Worm (Caenorhabditis elegans): ENCODE data around the gene cnp-3.
"Not testable (repeated sequence)": the region's sequence is repeated elsewhere in the genome, so short reads cannot be mapped to it uniquely, and the experiment has no call there.

Gene cnp-3

DNA sequence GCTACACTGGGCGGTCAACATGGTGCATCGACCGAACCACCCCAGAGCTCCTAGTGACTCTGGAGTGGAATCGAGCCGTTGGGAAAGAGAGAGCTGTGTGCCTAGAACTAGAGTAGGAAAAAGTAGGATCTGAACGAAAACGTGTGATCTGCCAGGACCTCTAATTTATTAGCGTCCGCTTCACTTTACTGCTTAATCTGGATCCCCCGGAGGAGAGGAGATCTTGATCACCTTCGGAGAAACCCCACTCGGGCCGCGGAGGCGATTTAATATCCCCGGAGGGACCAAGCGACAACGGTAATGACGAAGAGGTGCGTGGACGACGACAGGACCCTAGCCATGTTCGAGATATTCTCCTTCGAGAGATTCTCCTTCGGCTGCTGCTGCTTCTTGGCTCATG lies 20.6 kb downstream of the cnp-3 start, which contains the start of gene K09E3.2:
Gene K09E3.2, plus strand, starts transcription at position 301 of the 400 bp plus-strand sequence.
- TF ChIP-seq hmg-11, eor-1, lin-15B (tag; optimal IDR thresholded peaks at IDR 0.05): not testable (repeated sequence)

DNA sequence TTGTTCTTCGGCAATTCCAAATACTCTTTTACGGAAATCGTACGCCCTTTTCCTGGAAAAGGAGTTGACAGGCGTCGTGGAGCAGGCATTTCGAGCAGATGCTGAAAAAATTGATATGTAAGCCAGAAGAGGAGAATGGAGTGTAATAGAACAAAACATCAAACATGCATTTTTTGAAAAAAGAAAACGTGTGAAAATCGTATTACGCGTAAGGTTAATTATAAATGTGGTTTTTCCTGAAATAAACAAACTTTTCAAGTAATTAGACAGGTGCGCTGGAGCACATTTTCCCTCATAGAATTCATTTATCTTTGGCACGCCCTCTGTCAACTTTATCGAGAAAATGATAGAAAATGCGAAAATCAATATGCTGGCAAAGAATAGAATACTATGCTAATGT lies 22.8 kb downstream of the cnp-3 start, which contains the start of gene lido-6:
Gene lido-6, minus strand, starts transcription at position 101 of the 400 bp plus-strand sequence.
- TF ChIP-seq daf-12 (tag; optimal IDR thresholded peaks at IDR 0.05) (no peak), R02D3.7 (tag; optimal IDR thresholded peaks at IDR 0.05) (no peak), nhr-25 (tag; optimal IDR thresholded peaks at IDR 0.05) (no peak), unc-62 (GFP tag; optimal IDR thresholded peaks at IDR 0.05) (no peak), ceh-28 (tag; optimal IDR thresholded peaks at IDR 0.05) (no peak), ceh-9 (tag; optimal IDR thresholded peaks at IDR 0.05) (no peak), ZK546.5 (tag; optimal IDR thresholded peaks at IDR 0.05) (no peak), pha-4 (tag; optimal IDR thresholded peaks at IDR 0.05) (no peak), ama-1 (optimal IDR thresholded peaks at IDR 0.05) (no peak)

DNA sequence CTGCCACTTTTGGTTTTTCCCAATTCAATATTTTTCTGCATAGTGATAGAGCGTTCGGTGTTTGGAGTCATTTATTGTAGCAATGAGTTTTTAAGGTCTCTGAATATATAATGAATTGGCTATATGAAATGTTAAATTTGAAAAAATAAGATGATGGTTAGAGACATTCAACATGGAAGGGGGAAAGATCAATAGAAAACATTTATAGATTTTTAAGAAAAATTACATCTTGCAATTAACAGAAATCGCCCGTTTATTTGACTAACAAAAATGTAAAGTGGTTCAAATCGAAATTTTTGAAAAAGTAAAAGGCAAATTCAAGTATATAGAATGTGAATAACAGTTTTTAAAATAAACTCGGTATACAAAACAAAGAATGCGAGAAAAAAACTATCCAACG lies 27.4 kb downstream of the cnp-3 start, which contains the start of gene lido-5:
Gene lido-5, minus strand, starts transcription at position 101 of the 400 bp plus-strand sequence.
- TF ChIP-seq snpc-4 (tag; optimal IDR thresholded peaks at IDR 0.05) (no peak), nhr-67 (tag; optimal IDR thresholded peaks at IDR 0.05) (no peak), R02D3.7 (tag; optimal IDR thresholded peaks at IDR 0.05) (no peak), elt-2 (tag; optimal IDR thresholded peaks at IDR 0.05) (no peak), skn-1 (tag; optimal IDR thresholded peaks at IDR 0.05) (no peak)

DNA sequence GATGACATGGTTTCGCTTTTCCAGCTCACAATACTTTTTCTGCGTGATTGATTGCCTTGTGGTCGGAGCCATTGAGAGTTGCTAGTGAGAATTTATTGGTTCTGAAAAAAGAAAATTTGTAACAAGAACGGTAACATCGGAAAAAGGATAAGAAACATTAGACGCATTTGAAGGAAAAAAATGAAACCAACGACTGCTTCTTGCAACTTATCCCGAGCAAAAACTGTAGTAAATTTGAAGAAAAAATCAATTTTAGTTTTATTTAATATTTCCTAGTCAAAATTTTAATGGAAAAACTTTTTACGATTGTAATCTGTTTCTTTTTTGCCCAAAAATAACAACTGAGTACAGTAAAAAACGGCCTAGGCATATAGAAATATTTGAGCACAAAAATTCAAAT lies 30.2 kb downstream of the cnp-3 start, which contains the start of gene lido-4:
Gene lido-4, minus strand, starts transcription at position 101 of the 400 bp plus-strand sequence.
- no peak for TF ChIP-seq snpc-4 (tag; optimal IDR thresholded peaks at IDR 0.05)

DNA sequence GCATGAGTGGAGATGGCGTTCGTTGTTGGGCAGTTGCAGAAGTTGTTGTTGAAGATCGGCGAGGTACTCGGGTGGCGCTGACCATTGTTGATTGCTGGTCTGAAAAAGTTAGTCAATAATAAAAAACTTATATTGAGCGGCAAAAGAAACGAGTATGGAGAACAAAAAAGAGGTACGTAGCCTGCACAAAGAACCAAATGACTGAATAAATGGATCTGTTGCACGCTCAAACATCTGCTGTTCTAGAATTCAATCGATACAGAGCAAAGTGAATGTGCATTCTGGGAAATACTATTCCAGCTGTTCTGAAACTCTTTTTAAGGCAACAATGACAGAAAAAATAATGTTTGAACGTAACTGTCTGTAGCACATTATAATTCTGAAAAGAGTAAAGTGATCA lies 37.3 kb downstream of the cnp-3 start, which contains the start of gene lido-2:
Gene lido-2, minus strand, starts transcription at position 101 of the 400 bp plus-strand sequence.
- TF ChIP-seq ceh-9 (tag; optimal IDR thresholded peaks at IDR 0.05) (no peak), nhr-23 (tag; optimal IDR thresholded peaks at IDR 0.05) (no peak), nhr-12 (tag; optimal IDR thresholded peaks at IDR 0.05) (no peak)

DNA sequence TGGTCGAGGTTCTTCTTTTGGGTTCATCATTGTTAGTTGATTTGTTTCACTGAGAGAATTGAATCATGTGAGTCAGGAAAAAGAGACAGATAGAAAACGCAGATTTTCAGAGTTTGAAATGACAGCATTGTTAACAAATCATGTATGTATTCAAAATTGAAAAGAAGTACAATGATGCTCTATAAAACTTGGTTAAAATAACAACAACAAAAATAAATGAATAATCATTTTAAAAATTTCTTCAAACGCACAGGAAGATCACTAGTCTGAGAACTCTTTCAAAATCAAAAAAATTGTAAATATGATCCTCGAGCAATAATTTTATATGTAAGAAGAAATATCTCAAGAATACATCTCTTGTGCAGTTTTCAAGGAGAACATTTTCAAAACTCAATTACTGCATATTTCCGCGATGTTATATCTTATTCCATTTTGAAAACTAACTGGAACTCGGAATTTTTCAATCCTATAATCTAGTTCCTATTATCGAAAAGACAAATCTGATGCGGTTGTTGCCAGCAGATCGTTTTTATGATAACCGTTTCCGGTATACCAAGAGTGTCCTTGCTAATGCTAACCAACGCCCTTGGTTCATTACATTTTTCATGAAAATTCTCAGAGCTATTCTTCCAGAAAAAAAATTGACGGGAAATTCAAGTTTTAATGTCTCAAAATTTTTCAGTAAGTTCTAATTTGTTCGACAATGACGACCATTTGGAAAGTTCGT lies 41.2 kb downstream of the cnp-3 start, which contains the start of gene lido-1:
Gene lido-1, minus strand, starts transcription at position 51 of the 727 bp plus-strand sequence.
- TF ChIP-seq lin-15B (tag; optimal IDR thresholded peaks at IDR 0.05) = no peak
- peak; percentile 66 for TF ChIP-seq elt-1 (tag; optimal IDR thresholded peaks at IDR 0.05)
- TF ChIP-seq nhr-12 (tag; optimal IDR thresholded peaks at IDR 0.05) = no peak
- TF ChIP-seq nhr-28 (tag; optimal IDR thresholded peaks at IDR 0.05) = no peak

DNA sequence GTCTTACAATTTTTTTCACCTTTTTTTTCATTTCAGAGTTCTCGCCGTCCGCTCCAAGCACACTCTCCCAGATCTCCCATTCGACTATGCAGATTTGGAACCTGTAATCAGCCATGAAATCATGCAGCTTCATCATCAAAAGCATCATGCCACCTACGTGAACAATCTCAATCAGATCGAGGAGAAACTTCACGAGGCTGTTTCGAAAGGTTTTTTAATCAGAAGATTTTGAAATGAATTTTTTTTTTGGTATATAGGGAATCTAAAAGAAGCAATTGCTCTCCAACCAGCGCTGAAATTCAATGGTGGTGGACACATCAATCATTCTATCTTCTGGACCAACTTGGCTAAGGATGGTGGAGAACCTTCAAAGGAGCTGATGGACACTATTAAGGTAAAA lies 44.7 kb downstream of the cnp-3 start, which contains the start of gene C08A9.3:
Gene C08A9.3, minus strand, starts transcription at position 101 of the 400 bp plus-strand sequence.
- TF ChIP-seq ceh-28 (tag; optimal IDR thresholded peaks at IDR 0.05) = no peak
- no peak for TF ChIP-seq ceh-16 (tag; optimal IDR thresholded peaks at IDR 0.05)
- TF ChIP-seq fos-1 (tag; optimal IDR thresholded peaks at IDR 0.05) = no peak
- TF ChIP-seq nhr-76 (tag; optimal IDR thresholded peaks at IDR 0.05) = no peak
- TF ChIP-seq mdl-1 (tag; optimal IDR thresholded peaks at IDR 0.05) = no peak
- TF ChIP-seq nhr-25 (tag; optimal IDR thresholded peaks at IDR 0.05) = no peak
- TF ChIP-seq sea-2 (GFP tag; optimal IDR thresholded peaks at IDR 0.05) = no peak
- no peak for TF ChIP-seq ceh-82 (tag; optimal IDR thresholded peaks at IDR 0.05)

ce11 chrX:17092416-17092815 lies 45.5 kb downstream of the cnp-3 start, which contains the start of gene sod-3:
sod-3 (plus strand) TSS chrX:17092753.
- TF ChIP-seq pha-4 (tag; optimal IDR thresholded peaks at IDR 0.05) (peak; percentile 57), skn-1 (tag; optimal IDR thresholded peaks at IDR 0.05) (no peak), lin-39 (tag; optimal IDR thresholded peaks at IDR 0.05) (peak; percentile 15)
